Fruit fly (Drosophila melanogaster) whole organism, adult: Measurements from ENCODE around the gene ND-75.

Experiments used
- CG12768 ChIP-seq: fragments of 200-800 bp; sonication (Bioruptor generic); optimal IDR thresholded peaks from 2 replicates; lab custom pipeline; 2017; ENCODE audit warnings: missing biosample characterization, missing genetic modification characterization, mild to moderate bottlenecking, moderate library complexity, missing genetic modification reagents
- CG33017 ChIP-seq: fragments of 200-800 bp; sonication (Bioruptor generic); optimal IDR thresholded peaks from 2 replicates; lab custom pipeline; 2018; ENCODE audit warnings: missing biosample characterization, mild to moderate bottlenecking, missing genetic modification characterization, moderate library complexity
- CG7101 ChIP-seq: fragments of 200-800 bp; sonication (Bioruptor generic); optimal IDR thresholded peaks from 2 replicates; lab custom pipeline; 2018; ENCODE audit warnings: missing biosample characterization, mild to moderate bottlenecking, missing genetic modification characterization, moderate library complexity
- Clk ChIP-seq: fragments of 200-800 bp; sonication (Bioruptor generic); optimal IDR thresholded peaks from 2 replicates; lab custom pipeline; 2017; ENCODE audit warnings: missing biosample characterization, missing genetic modification characterization
- Hr96 ChIP-seq: fragments of 200-800 bp; sonication (Bioruptor generic); optimal IDR thresholded peaks from 2 replicates; lab custom pipeline; 2016; ENCODE audit warnings: missing biosample characterization, missing genetic modification characterization
- bab1 ChIP-seq: fragments of 200-800 bp; sonication (Bioruptor generic); optimal IDR thresholded peaks from 3 replicates; lab custom pipeline; 2019; ENCODE audit warnings: missing biosample characterization, mild to moderate bottlenecking, missing genetic modification characterization, moderate library complexity
- cic ChIP-seq: fragments of 200-800 bp; sonication (Bioruptor generic); optimal IDR thresholded peaks from 2 replicates; lab custom pipeline; 2017; ENCODE audit warnings: missing biosample characterization, mild to moderate bottlenecking, missing genetic modification characterization, moderate library complexity
- tj ChIP-seq: fragments of 200-800 bp; sonication (Bioruptor generic); optimal IDR thresholded peaks from 3 replicates; lab custom pipeline; 2017; ENCODE audit warnings: missing biosample characterization, mild to moderate bottlenecking, missing genetic modification characterization, moderate library complexity

DNA sequence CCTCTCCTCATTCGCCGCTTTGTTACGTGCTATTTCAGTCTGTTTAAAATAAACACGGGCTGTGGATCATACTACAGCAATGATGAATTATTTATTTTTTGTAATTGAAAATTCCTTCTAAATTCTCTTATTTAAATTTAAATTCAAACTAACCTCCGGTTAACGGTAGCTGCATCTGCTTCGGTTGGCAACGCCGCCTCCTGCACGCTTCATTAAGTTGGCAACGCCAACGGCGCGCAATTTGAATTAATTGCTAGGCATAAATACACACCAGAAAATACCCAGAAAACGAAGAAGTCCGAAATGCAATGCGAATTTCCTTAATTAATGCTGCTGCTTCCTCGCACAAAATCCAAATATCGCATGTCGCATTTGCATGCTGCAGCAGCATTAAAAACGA, 13.8 kb upstream of the ND-75 start:
- no peak for TF ChIP-seq CG12768
- TF ChIP-seq Clk (GFP tag; lab: Kevin White, UChicago) = no peak
- no peak for TF ChIP-seq cic
- TF ChIP-seq CG33017 (tag; lab: Kevin White, UChicago) = no peak
- TF ChIP-seq tj (GFP tag; lab: Kevin White, UChicago) = no peak
- TF ChIP-seq bab1 (GFP tag; lab: Kevin White, UChicago) = peak; percentile 28
- no peak for TF ChIP-seq Hr96 (GFP tag; lab: Kevin White, UChicago)
- TF ChIP-seq CG7101 (tag; lab: Kevin White, UChicago) = no peak
